Worm (Caenorhabditis elegans) whole organism, late embryonic: ENCODE data around the gene fdgt-2.

ENCODE experiments used
- C08G9.2 ChIP-seq: sonication (generic microtip); optimal IDR thresholded peaks from 2 replicates; lab custom pipeline; 2016; ENCODE audit warnings: mild to moderate bottlenecking, missing genetic modification characterization, moderate library complexity, missing compliant biosample characterization
- K02D7.2 ChIP-seq: sonication (generic microtip); optimal IDR thresholded peaks from 2 replicates; lab custom pipeline; 2017; ENCODE audit warnings: mild to moderate bottlenecking, missing genetic modification characterization, missing compliant biosample characterization
- K09A11.1 ChIP-seq: sonication (generic microtip); optimal IDR thresholded peaks from 2 replicates; lab custom pipeline; 2017; ENCODE audit warnings: antibody characterized with exemption, mild to moderate bottlenecking, missing genetic modification characterization, missing compliant biosample characterization; ENCODE audit not compliant: insufficient read depth
- Y22D7AL.16 ChIP-seq: sonication (generic microtip); optimal IDR thresholded peaks from 2 replicates; lab custom pipeline; 2016; ENCODE audit warnings: missing genetic modification characterization, missing compliant biosample characterization
- ceh-14 ChIP-seq: sonication (generic microtip); optimal IDR thresholded peaks from 2 replicates; lab custom pipeline; 2016; ENCODE audit warnings: missing genotype, missing genetic modification characterization, missing compliant biosample characterization
- ceh-19 ChIP-seq: fragments of 200-800 bp; sonication (Bioruptor generic); optimal IDR thresholded peaks from 2 replicates; lab custom pipeline; 2018; ENCODE audit warnings: mild to moderate bottlenecking, missing genetic modification characterization, missing compliant biosample characterization
- ceh-22 ChIP-seq: sonication (generic microtip); optimal IDR thresholded peaks from 2 replicates; lab custom pipeline; 2017; ENCODE audit warnings: missing biosample characterization, missing genetic modification characterization
- ceh-24 ChIP-seq: sonication (generic microtip); optimal IDR thresholded peaks from 2 replicates; lab custom pipeline; 2016; ENCODE audit warnings: mild to moderate bottlenecking, missing genetic modification characterization, missing compliant biosample characterization
- ceh-30 ChIP-seq: fragments of 150-350 bp; optimal IDR thresholded peaks from 2 replicates; lab custom pipeline; 2014; ENCODE audit warnings: missing biosample characterization, missing genetic modification characterization
- ceh-31 ChIP-seq: sonication (generic microtip); optimal IDR thresholded peaks from 2 replicates; lab custom pipeline; 2016; ENCODE audit warnings: missing genetic modification characterization, missing compliant biosample characterization
- ceh-34 ChIP-seq: sonication (generic microtip); optimal IDR thresholded peaks from 2 replicates; lab custom pipeline; 2016; ENCODE audit warnings: mild to moderate bottlenecking, missing genetic modification characterization, missing compliant biosample characterization
- ceh-6 ChIP-seq: fragments of 200-800 bp; sonication (Bioruptor generic); optimal IDR thresholded peaks from 2 replicates; lab custom pipeline; 2018; ENCODE audit warnings: mild to moderate bottlenecking, missing genetic modification characterization, missing compliant biosample characterization
- dmd-4 ChIP-seq: sonication (generic microtip); optimal IDR thresholded peaks from 2 replicates; lab custom pipeline; 2016; ENCODE audit warnings: borderline replicate concordance, missing genetic modification characterization, missing compliant biosample characterization
- elt-2 ChIP-seq: sonication (generic microtip); optimal IDR thresholded peaks from 2 replicates; lab custom pipeline; 2016; ENCODE audit warnings: missing genetic modification reagents, missing genetic modification characterization, missing compliant biosample characterization
- ets-4 ChIP-seq: sonication (generic microtip); optimal IDR thresholded peaks from 2 replicates; lab custom pipeline; 2016; ENCODE audit warnings: missing genetic modification characterization, missing compliant biosample characterization
- eyg-1 ChIP-seq: sonication (generic microtip); optimal IDR thresholded peaks from 2 replicates; lab custom pipeline; 2016; ENCODE audit warnings: missing genotype, missing genetic modification characterization, missing compliant biosample characterization
- fkh-10 ChIP-seq: fragments of 150-350 bp; optimal IDR thresholded peaks from 2 replicates; lab custom pipeline; 2014; ENCODE audit warnings: missing biosample characterization, missing genetic modification reagents, missing genetic modification characterization
- fkh-6 ChIP-seq: sonication (generic microtip); optimal IDR thresholded peaks from 2 replicates; lab custom pipeline; 2016; ENCODE audit warnings: missing genetic modification characterization, missing compliant biosample characterization
- gmeb-2 ChIP-seq: sonication (generic microtip); optimal IDR thresholded peaks from 2 replicates; lab custom pipeline; 2016; ENCODE audit warnings: missing genetic modification characterization, inconsistent platforms, missing compliant biosample characterization
- hlh-15 ChIP-seq: sonication (generic microtip); optimal IDR thresholded peaks from 2 replicates; lab custom pipeline; 2016; ENCODE audit warnings: missing genetic modification characterization, missing compliant biosample characterization
- hlh-8 ChIP-seq: sonication (generic microtip); optimal IDR thresholded peaks from 2 replicates; lab custom pipeline; 2016; ENCODE audit warnings: missing genotype, missing genetic modification characterization, missing compliant biosample characterization
- lin-11 ChIP-seq: fragments of 200-800 bp; sonication (Bioruptor generic); optimal IDR thresholded peaks from 2 replicates; lab custom pipeline; 2018; ENCODE audit warnings: mild to moderate bottlenecking, missing genetic modification characterization, missing compliant biosample characterization
- madf-2 ChIP-seq: sonication (generic microtip); optimal IDR thresholded peaks from 2 replicates; lab custom pipeline; 2017; ENCODE audit warnings: missing genetic modification characterization, missing compliant biosample characterization
- mec-3 ChIP-seq: sonication (generic microtip); optimal IDR thresholded peaks from 2 replicates; lab custom pipeline; 2016; ENCODE audit warnings: borderline replicate concordance, missing genetic modification characterization, missing compliant biosample characterization
- nfya-1 ChIP-seq: sonication (generic microtip); optimal IDR thresholded peaks from 2 replicates; lab custom pipeline; 2017; ENCODE audit warnings: missing genetic modification characterization, mild to moderate bottlenecking, missing compliant biosample characterization, antibody characterized with exemption, moderate library complexity
- nhr-11 ChIP-seq: fragments of 150-350 bp; optimal IDR thresholded peaks from 2 replicates; lab custom pipeline; 2014; ENCODE audit warnings: missing biosample characterization, missing genetic modification characterization
- nhr-232 ChIP-seq: sonication (generic microtip); optimal IDR thresholded peaks from 2 replicates; lab custom pipeline; 2016; ENCODE audit warnings: missing genetic modification characterization, missing compliant biosample characterization
- npax-4 ChIP-seq: sonication (generic microtip); optimal IDR thresholded peaks from 2 replicates; lab custom pipeline; 2016; ENCODE audit warnings: missing genetic modification characterization, missing compliant biosample characterization
- pag-3 ChIP-seq: sonication (generic microtip); optimal IDR thresholded peaks from 2 replicates; lab custom pipeline; 2016; ENCODE audit warnings: missing compliant biosample characterization, missing genetic modification characterization, borderline replicate concordance
- pha-2 ChIP-seq: sonication (generic microtip); optimal IDR thresholded peaks from 2 replicates; lab custom pipeline; 2017; ENCODE audit warnings: mild to moderate bottlenecking, missing genetic modification characterization, missing compliant biosample characterization
- pqm-1 ChIP-seq: sonication (generic microtip); optimal IDR thresholded peaks from 2 replicates; lab custom pipeline; 2016; ENCODE audit warnings: missing genetic modification characterization, missing compliant biosample characterization
- sox-2 ChIP-seq: fragments of 200-800 bp; sonication (Bioruptor generic); IDR thresholded peaks from 2 replicates; pipeline ENCODE4 v1.3.6; 2022; ENCODE audit warnings: missing genetic modification reagents, missing genetic modification characterization, missing compliant biosample characterization
- sox-4 ChIP-seq: sonication (generic microtip); optimal IDR thresholded peaks from 2 replicates; lab custom pipeline; 2017; ENCODE audit warnings: mild to moderate bottlenecking, missing genetic modification characterization, inconsistent platforms, missing compliant biosample characterization
- syd-9 ChIP-seq: sonication (generic microtip); optimal IDR thresholded peaks from 2 replicates; lab custom pipeline; 2016; ENCODE audit warnings: mild to moderate bottlenecking, missing genetic modification characterization, moderate library complexity, missing compliant biosample characterization
- unc-3 ChIP-seq, 2 experiments: fragments of 200-800 bp in 1 of 2; sonication (Bioruptor generic) in 1 of 2; sonication (generic microtip) in 1 of 2; conservative IDR thresholded peaks in 1 of 2; optimal IDR thresholded peaks in 1 of 2; 2 replicates each; pipeline versions ENCODE4 v1.3.6 to Lab custom; 2016 to 2022; ENCODE audit warnings: missing compliant biosample characterization in 2 of 2, missing genetic modification characterization in 2 of 2, missing genetic modification reagents in 1 of 2
- unc-86 ChIP-seq: sonication (generic microtip); optimal IDR thresholded peaks from 2 replicates; lab custom pipeline; 2016; ENCODE audit warnings: missing genetic modification characterization, missing compliant biosample characterization
- zip-5 ChIP-seq: sonication (generic microtip); optimal IDR thresholded peaks from 2 replicates; lab custom pipeline; 2016; ENCODE audit warnings: missing genetic modification characterization, missing compliant biosample characterization

Gene fdgt-2

DNA sequence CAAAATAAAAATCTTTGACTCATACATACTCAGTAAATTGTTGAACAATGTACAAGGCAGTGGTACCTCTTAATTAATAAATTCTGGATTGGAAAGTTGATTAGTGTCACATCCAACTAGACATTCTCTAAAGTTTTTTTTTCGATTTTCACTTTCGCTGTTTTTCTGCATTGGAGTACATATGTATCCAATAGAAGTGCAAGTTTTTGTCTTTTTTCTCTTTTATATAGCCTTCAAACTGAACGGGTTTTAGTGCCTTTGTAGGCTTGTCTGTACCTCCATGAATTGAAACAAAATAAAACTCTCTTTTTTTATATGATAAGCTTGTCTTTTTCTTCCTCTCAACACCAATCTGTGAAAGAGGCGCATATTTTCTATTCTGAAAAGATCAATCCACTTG lies 37.2 kb upstream of the fdgt-2 start:
- TF ChIP-seq K09A11.1 (no peak), ceh-24 (tag; lab: Kevin White, UChicago) (no peak), ceh-30 (tag; lab: Kevin White, UChicago) (no peak), fkh-6 (tag; lab: Kevin White, UChicago) (no peak), K02D7.2 (tag; lab: Kevin White, UChicago) (no peak), nfya-1 (tag; lab: Kevin White, UChicago) (no peak), ceh-6 (no peak), ceh-19 (GFP tag; lab: Kevin White, UChicago) (no peak), sox-4 (tag; lab: Kevin White, UChicago) (no peak)
- TF ChIP-seq, all 69 proteins: peak for 0

DNA sequence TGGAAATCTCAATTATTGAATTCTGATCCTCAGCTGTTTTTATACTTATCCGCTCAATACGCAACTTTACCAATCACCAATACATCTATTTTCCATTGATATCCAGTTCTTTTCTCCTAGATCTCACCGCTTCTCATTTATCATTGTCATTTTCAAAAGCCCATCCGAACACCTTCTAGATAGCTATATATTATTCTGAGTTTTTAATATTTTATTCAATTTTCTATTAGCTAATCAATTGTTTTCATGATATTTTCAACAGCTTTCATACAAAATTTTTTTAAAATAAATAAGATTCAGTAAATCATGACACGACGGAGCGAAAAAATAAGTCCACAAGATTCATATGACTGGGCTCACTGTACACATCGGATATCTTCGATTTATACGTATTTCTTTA lies 36.2 kb upstream of the fdgt-2 start, which contains the start of gene F49E12.12:
Gene F49E12.12, plus strand, starts transcription at position 301 of the 400 bp plus-strand sequence.
- TF ChIP-seq zip-5 (tag; lab: Kevin White, UChicago) (no peak), pag-3 (tag; lab: Kevin White, UChicago) (no peak), ceh-22 (tag; lab: Kevin White, UChicago) (no peak), fkh-10 (GFP tag; lab: Kevin White, UChicago) (no peak), ets-4 (no peak), unc-3 (GFP tag; conservative IDR thresholded peaks at IDR 0.05; lab: Robert Waterston, UW) (no peak), unc-3 (tag; optimal IDR thresholded peaks at IDR 0.05; lab: Kevin White, UChicago) (no peak), hlh-8 (no peak), sox-2 (GFP tag; lab: Robert Waterston, UW) (no peak), K02D7.2 (tag; lab: Kevin White, UChicago) (no peak), hlh-15 (no peak), lin-11 (tag; lab: Kevin White, UChicago) (no peak), nhr-232 (no peak), unc-86 (no peak), pha-2 (no peak), ceh-31 (tag; lab: Kevin White, UChicago) (no peak), C08G9.2 (no peak)

- TF ChIP-seq sox-2 (GFP tag; lab: Robert Waterston, UW) (no peak), pqm-1 (tag; lab: Kevin White, UChicago) (peak; percentile 72), elt-2 (tag; lab: Kevin White, UChicago) (peak; percentile 91)
These were observed 34.5 kb upstream of the fdgt-2 start for ce11 chrII:8382880-8383279.

DNA sequence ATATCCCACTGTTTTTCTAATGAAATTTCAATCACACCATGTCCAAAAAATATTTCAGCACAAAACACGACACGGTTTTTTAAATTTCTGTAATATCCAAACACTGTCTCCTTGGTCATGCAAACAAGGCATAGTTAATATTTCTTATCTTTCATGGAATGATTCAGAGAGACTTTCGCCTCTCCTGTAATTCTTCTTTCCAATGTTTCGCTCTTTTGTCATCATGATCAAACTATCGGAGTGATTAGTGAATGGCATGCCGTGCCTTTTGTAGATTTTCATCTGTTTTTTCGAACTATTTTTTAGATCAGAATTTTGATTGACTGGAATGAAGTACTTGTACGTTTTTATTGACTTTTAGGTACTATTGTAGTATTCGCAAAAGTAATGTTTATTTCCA lies 33.1 kb upstream of the fdgt-2 start:
- TF ChIP-seq syd-9 (tag; lab: Kevin White, UChicago) (no peak), nhr-232 (no peak), madf-2 (tag; lab: Kevin White, UChicago) (no peak), Y22D7AL.16 (no peak), mec-3 (tag; lab: Kevin White, UChicago) (no peak), nhr-11 (no peak), ceh-6 (no peak), ceh-30 (tag; lab: Kevin White, UChicago) (no peak), ceh-34 (tag; lab: Kevin White, UChicago) (no peak), gmeb-2 (tag; lab: Kevin White, UChicago) (no peak), npax-4 (tag; lab: Kevin White, UChicago) (no peak), ets-4 (no peak), sox-4 (tag; lab: Kevin White, UChicago) (no peak), unc-3 (GFP tag; conservative IDR thresholded peaks at IDR 0.05; lab: Robert Waterston, UW) (no peak), unc-3 (tag; optimal IDR thresholded peaks at IDR 0.05; lab: Kevin White, UChicago) (no peak)

DNA sequence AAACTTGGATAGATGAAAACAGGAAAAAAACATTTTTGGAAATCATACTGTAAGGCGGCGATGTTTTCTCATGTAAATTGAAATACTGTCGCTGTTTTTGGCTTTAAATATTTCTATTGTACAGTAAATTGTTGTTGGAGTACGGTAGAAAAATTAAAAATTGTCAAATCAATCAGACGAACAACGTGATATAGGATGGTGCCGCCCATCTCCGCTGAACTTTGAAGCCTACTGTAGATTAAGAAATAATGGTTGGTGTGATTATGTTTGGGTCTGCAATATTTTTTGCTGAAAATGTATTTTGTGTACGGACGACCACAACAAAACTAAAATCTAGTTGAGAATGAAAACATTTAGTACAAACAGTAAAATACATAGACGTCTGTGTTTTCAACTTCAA lies 31.9 kb upstream of the fdgt-2 start:
- TF ChIP-seq sox-4 (tag; lab: Kevin White, UChicago) (no peak), pqm-1 (tag; lab: Kevin White, UChicago) (no peak), K02D7.2 (tag; lab: Kevin White, UChicago) (no peak), eyg-1 (tag; lab: Kevin White, UChicago) (no peak), K09A11.1 (no peak), dmd-4 (tag; lab: Kevin White, UChicago) (no peak), gmeb-2 (tag; lab: Kevin White, UChicago) (no peak), ceh-34 (tag; lab: Kevin White, UChicago) (no peak), ceh-14 (tag; lab: Kevin White, UChicago) (no peak), fkh-6 (tag; lab: Kevin White, UChicago) (no peak), zip-5 (tag; lab: Kevin White, UChicago) (no peak)
